Fruit fly (Drosophila melanogaster): ENCODE results near the gene CG5418.

DNA sequence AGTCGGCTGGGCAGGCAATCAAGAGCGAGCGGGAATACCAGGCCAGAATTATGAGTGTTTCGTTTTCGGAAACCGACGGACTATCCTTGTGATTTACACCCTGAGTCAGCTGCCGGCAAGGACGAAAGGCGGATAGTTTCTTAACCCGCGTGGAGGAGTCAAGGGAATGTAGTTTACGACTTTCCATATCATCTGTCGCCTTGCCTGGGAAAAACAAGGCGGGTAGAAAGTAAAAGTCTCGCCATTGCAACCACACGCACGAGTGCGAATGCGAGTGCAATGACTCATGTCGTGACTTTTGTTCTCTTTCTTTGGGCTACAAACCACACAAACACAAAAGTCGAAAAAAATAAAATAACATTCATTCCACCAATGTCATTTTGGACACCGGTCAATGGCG lies 25.5 kb upstream of the CG5418 start:
- TF ChIP-seq CG10348 (GFP tag; IDR thresholded peaks at IDR 0.05) (no peak), CG34367 (tag; optimal IDR thresholded peaks at IDR 0.05) (no peak), CG12605 (GFP tag; IDR thresholded peaks at IDR 0.05) (0 out of 2 replicates have a peak, but pooled peaks have one; percentile 28), CG15710 (tag; optimal IDR thresholded peaks at IDR 0.05) (no peak), CG14655 (GFP tag; optimal IDR thresholded peaks at IDR 0.05) (no peak), CG8301 (tag; optimal IDR thresholded peaks at IDR 0.05) (no peak), Pif1B (GFP tag; optimal IDR thresholded peaks at IDR 0.05) (no peak), fd96Ca (GFP tag; IDR thresholded peaks at IDR 0.05) (no peak), gl (tag; optimal IDR thresholded peaks at IDR 0.05) (no peak), Ets98B (GFP tag; IDR thresholded peaks at IDR 0.05) (no peak), rn (GFP tag; IDR thresholded peaks at IDR 0.05) (no peak), CG13204 (GFP tag; optimal IDR thresholded peaks at IDR 0.05) (no peak)
